Fruit fly (Drosophila melanogaster) whole organism, embryonic: ENCODE results near the gene Scgalpha.

Source experiments
- Asciz ChIP-seq: fragments of 200-800 bp; sonication (Bioruptor generic); optimal IDR thresholded peaks from 2 replicates; lab custom pipeline; 2017; ENCODE audit warnings: missing biosample characterization, mild to moderate bottlenecking, missing genetic modification characterization, missing genetic modification reagents
- CG10431 ChIP-seq: fragments of 200-800 bp; sonication (Bioruptor generic); optimal IDR thresholded peaks from 3 replicates; lab custom pipeline; 2018; ENCODE audit warnings: missing biosample characterization, mild to moderate bottlenecking, missing genetic modification characterization
- CG12155 ChIP-seq: fragments of 200-800 bp; sonication (Bioruptor generic); optimal IDR thresholded peaks from 3 replicates; lab custom pipeline; 2016; ENCODE audit warnings: missing biosample characterization, missing genetic modification characterization
- CG1233 ChIP-seq: fragments of 200-800 bp; sonication (Bioruptor generic); optimal IDR thresholded peaks from 4 replicates; lab custom pipeline; 2018; ENCODE audit warnings: missing biosample characterization, mild to moderate bottlenecking, missing genetic modification characterization
- CG15479 ChIP-seq: fragments of 200-800 bp; sonication (Bioruptor generic); optimal IDR thresholded peaks from 3 replicates; lab custom pipeline; 2019; ENCODE audit warnings: missing biosample characterization, mild to moderate bottlenecking, missing genetic modification characterization, moderate library complexity
- CG15601 ChIP-seq: fragments of 200-800 bp; sonication (Bioruptor generic); optimal IDR thresholded peaks from 3 replicates; lab custom pipeline; 2019; ENCODE audit warnings: missing biosample characterization, mild to moderate bottlenecking, missing genetic modification characterization, moderate library complexity
- CG16815 ChIP-seq: fragments of 200-800 bp; sonication (Bioruptor generic); optimal IDR thresholded peaks from 3 replicates; lab custom pipeline; 2017; ENCODE audit warnings: missing biosample characterization, mild to moderate bottlenecking, missing genetic modification characterization
- CG2712 ChIP-seq: fragments of 200-800 bp; optimal IDR thresholded peaks from 3 replicates; lab custom pipeline; 2019; ENCODE audit warnings: missing biosample characterization, mild to moderate bottlenecking, missing genetic modification characterization, moderate library complexity
- CG34422 ChIP-seq: fragments of 200-800 bp; sonication (Bioruptor generic); IDR thresholded peaks from 3 replicates; pipeline ENCODE4 v1.3.6; 2022; ENCODE audit warnings: missing biosample characterization, missing genetic modification characterization
- CG6689 ChIP-seq: fragments of 200-800 bp; sonication (Bioruptor generic); IDR thresholded peaks from 2 replicates; pipeline ENCODE4 v1.3.6; 2022; ENCODE audit warnings: missing biosample characterization, missing genetic modification characterization
- CG8359 ChIP-seq: fragments of 200-800 bp; sonication (Bioruptor generic); optimal IDR thresholded peaks from 2 replicates; lab custom pipeline; 2017; ENCODE audit warnings: missing biosample characterization, mild to moderate bottlenecking, missing genetic modification characterization, borderline replicate concordance
- CG9437 ChIP-seq: fragments of 200-800 bp; sonication (Bioruptor generic); optimal IDR thresholded peaks from 2 replicates; lab custom pipeline; 2018; ENCODE audit warnings: missing biosample characterization, mild to moderate bottlenecking, missing genetic modification characterization
- Dbx ChIP-seq: fragments of 200-800 bp; sonication (Bioruptor generic); IDR thresholded peaks from 3 replicates; pipeline ENCODE4 v1.3.6; 2022; ENCODE audit warnings: missing biosample characterization, missing genetic modification characterization
- Dp ChIP-seq: fragments of 200-800 bp; sonication (Bioruptor generic); optimal IDR thresholded peaks from 2 replicates; lab custom pipeline; 2018; ENCODE audit warnings: missing biosample characterization, mild to moderate bottlenecking, missing genetic modification characterization, moderate library complexity
- HLHmδ ChIP-seq: fragments of 200-800 bp; sonication (Bioruptor generic); optimal IDR thresholded peaks from 2 replicates; lab custom pipeline; 2018; ENCODE audit warnings: missing biosample characterization, mild to moderate bottlenecking, missing genetic modification characterization, moderate library complexity
- HmgD ChIP-seq: fragments of 200-800 bp; sonication (Bioruptor generic); optimal IDR thresholded peaks from 3 replicates; lab custom pipeline; 2016; ENCODE audit warnings: missing biosample characterization, missing genetic modification characterization
- Hr51 ChIP-seq, 2 experiments: fragments of 200-800 bp; sonication (Bioruptor generic); optimal IDR thresholded peaks; 2 replicates in 1 of 2; 3 replicates in 1 of 2; lab custom pipeline; 2016 to 2018; ENCODE audit warnings: missing biosample characterization in 2 of 2, missing genetic modification characterization in 2 of 2, mild to moderate bottlenecking in 1 of 2, moderate library complexity in 1 of 2
- Med ChIP-seq: fragments of 200-800 bp; sonication (Bioruptor generic); peaks from one replicate; lab custom pipeline; 2016; ENCODE audit warnings: missing biosample characterization, missing genetic modification characterization, mild to moderate bottlenecking, inconsistent platforms, moderate library complexity
- Nf-YA ChIP-seq: fragments of 200-800 bp; sonication (Bioruptor generic); IDR thresholded peaks from 2 replicates; pipeline ENCODE4 v1.3.6; 2022; ENCODE audit warnings: missing biosample characterization, missing genetic modification characterization
- Sox100B ChIP-seq: fragments of 200-800 bp; sonication (Bioruptor generic); optimal IDR thresholded peaks from 3 replicates; lab custom pipeline; 2018; ENCODE audit warnings: missing biosample characterization, mild to moderate bottlenecking, missing genetic modification characterization
- Sry-β ChIP-seq: fragments of 200-800 bp; sonication (Bioruptor generic); optimal IDR thresholded peaks from 2 replicates; lab custom pipeline; 2018; ENCODE audit warnings: missing biosample characterization, mild to moderate bottlenecking, missing genetic modification characterization, moderate library complexity
- az2 ChIP-seq: fragments of 200-800 bp; sonication (Bioruptor generic); optimal IDR thresholded peaks from 3 replicates; lab custom pipeline; 2016; ENCODE audit warnings: missing biosample characterization, missing genetic modification characterization
- cas ChIP-seq: fragments of 200-800 bp; sonication (Bioruptor generic); IDR thresholded peaks from 2 replicates; pipeline ENCODE4 v1.3.6; 2022; ENCODE audit warnings: missing biosample characterization, missing genetic modification characterization
- chif ChIP-seq, 2 experiments: fragments of 200-800 bp; sonication (Bioruptor generic); optimal IDR thresholded peaks; 3 replicates each; lab custom pipeline; 2016; ENCODE audit warnings: missing biosample characterization in 2 of 2, missing genetic modification characterization in 2 of 2
- dm ChIP-seq: fragments of 200-800 bp; sonication (Bioruptor generic); optimal IDR thresholded peaks from 3 replicates; lab custom pipeline; 2016; ENCODE audit warnings: missing biosample characterization, missing genetic modification characterization
- fd96Cb ChIP-seq: fragments of 200-800 bp; sonication (Bioruptor generic); optimal IDR thresholded peaks from 2 replicates; lab custom pipeline; 2018; ENCODE audit warnings: missing biosample characterization, mild to moderate bottlenecking, missing genetic modification characterization, moderate library complexity
- fru ChIP-seq: fragments of >200 bp; optimal IDR thresholded peaks from 2 replicates; lab custom pipeline; 2017
- grn ChIP-seq: fragments of 200-800 bp; sonication (Bioruptor generic); optimal IDR thresholded peaks from 3 replicates; lab custom pipeline; 2017; ENCODE audit warnings: missing biosample characterization, missing genetic modification characterization
- gsb ChIP-seq: fragments of 200-800 bp; sonication (Bioruptor generic); IDR thresholded peaks from 2 replicates; pipeline ENCODE4 v1.3.6; 2022; ENCODE audit warnings: missing biosample characterization, missing genetic modification characterization
- gsb-n ChIP-seq: fragments of 200-800 bp; sonication (Bioruptor generic); optimal IDR thresholded peaks from 3 replicates; lab custom pipeline; 2018; ENCODE audit warnings: missing biosample characterization, mild to moderate bottlenecking, missing genetic modification characterization
- hb ChIP-seq: fragments of 200-800 bp; sonication (Bioruptor generic); IDR thresholded peaks from 3 replicates; pipeline ENCODE4 v1.3.6; 2022; ENCODE audit warnings: missing biosample characterization, missing genetic modification characterization; ENCODE audit not compliant: partially characterized antibody
- kay ChIP-seq: fragments of 200-800 bp; sonication (Bioruptor generic); optimal IDR thresholded peaks from 2 replicates; lab custom pipeline; 2016; ENCODE audit warnings: missing biosample characterization, missing genetic modification characterization
- lab ChIP-seq: fragments of 200-800 bp; sonication (Bioruptor generic); optimal IDR thresholded peaks from 3 replicates; lab custom pipeline; 2017; ENCODE audit warnings: missing biosample characterization, missing genetic modification characterization, mild to moderate bottlenecking, moderate library complexity, missing genetic modification reagents
- phol ChIP-seq: fragments of 200-800 bp; sonication (Bioruptor generic); optimal IDR thresholded peaks from 3 replicates; lab custom pipeline; 2018; ENCODE audit warnings: missing biosample characterization, mild to moderate bottlenecking, missing genetic modification characterization, moderate library complexity
- prd ChIP-seq, 3 experiments: fragments of >200 bp in 2 of 3; fragments of 200-800 bp in 1 of 3; sonication (Bioruptor generic) in 1 of 3; optimal IDR thresholded peaks in 2 of 3; IDR thresholded peaks in 1 of 3; 2 replicates in 2 of 3; 3 replicates in 1 of 3; pipeline versions ENCODE4 v1.3.6 to Lab custom; 2017 to 2022; ENCODE audit warnings: missing biosample characterization in 1 of 3, missing genetic modification characterization in 1 of 3
- pros ChIP-seq: fragments of 200-800 bp; sonication (Bioruptor generic); optimal IDR thresholded peaks from 3 replicates; lab custom pipeline; 2019; ENCODE audit warnings: missing biosample characterization, mild to moderate bottlenecking, missing genetic modification characterization, moderate library complexity
- row ChIP-seq: fragments of 200-800 bp; sonication (Bioruptor generic); IDR thresholded peaks from 3 replicates; pipeline ENCODE4 v1.3.6; 2022; ENCODE audit warnings: missing biosample characterization, missing genetic modification characterization
- run ChIP-seq: fragments of 200-800 bp; sonication (Bioruptor generic); optimal IDR thresholded peaks from 3 replicates; lab custom pipeline; 2018; ENCODE audit warnings: missing biosample characterization, mild to moderate bottlenecking, missing genetic modification characterization
- slbo ChIP-seq: fragments of 200-800 bp; sonication (Bioruptor generic); IDR thresholded peaks from 2 replicates; pipeline ENCODE4 v1.3.6; 2022; ENCODE audit warnings: missing biosample characterization, missing genetic modification characterization
- sqz ChIP-seq: fragments of 200-800 bp; sonication (Bioruptor generic); optimal IDR thresholded peaks from 3 replicates; lab custom pipeline; 2018; ENCODE audit warnings: missing biosample characterization, mild to moderate bottlenecking, missing genetic modification characterization
- ttk ChIP-seq: fragments of 200-800 bp; sonication (Bioruptor generic); IDR thresholded peaks from 2 replicates; pipeline ENCODE4 v2.1.2; 2022; ENCODE audit warnings: missing biosample characterization, missing genetic modification characterization
- twi ChIP-seq: fragments of 200-800 bp; optimal IDR thresholded peaks from 2 replicates; lab custom pipeline; 2019; ENCODE audit warnings: missing biosample characterization, mild to moderate bottlenecking, missing genetic modification characterization, moderate library complexity
- zen ChIP-seq: fragments of 200-800 bp; sonication (Bioruptor generic); optimal IDR thresholded peaks from 3 replicates; lab custom pipeline; 2018; ENCODE audit warnings: missing biosample characterization, mild to moderate bottlenecking, missing genetic modification characterization, moderate library complexity

The Scgalpha gene

dm6 chr2L:8284913-8285619 lies 18.2 kb upstream of the Scgalpha start (continued):
- TF ChIP-seq phol (tag; lab: Kevin White, UChicago) = peak; percentile 47
- TF ChIP-seq row (GFP tag; lab: Robert Waterston, UW) = 0 out of 3 replicates have a peak, but pooled peaks have one; percentile 14
- TF ChIP-seq CG15601 (tag; lab: Kevin White, UChicago) = peak; percentile 10
- no peak for TF ChIP-seq CG12155 (GFP tag; lab: Kevin White, UChicago)
- no peak for TF ChIP-seq CG6689 (GFP tag; lab: Robert Waterston, UW)
- no peak for TF ChIP-seq dm
- TF ChIP-seq prd (optimal IDR thresholded peaks at IDR 0.05; lab: Kevin White, UChicago) = no peak
- peak; percentile 38; the same call in 1 of the 3 replicates for TF ChIP-seq prd (GFP tag; IDR thresholded peaks at IDR 0.05; lab: Robert Waterston, UW)
- TF ChIP-seq CG16815 (GFP tag; lab: Kevin White, UChicago) = no peak
- no peak for TF ChIP-seq CG9437 (GFP tag; lab: Kevin White, UChicago)
- no peak for TF ChIP-seq kay (GFP tag; lab: Kevin White, UChicago)
- TF ChIP-seq az2 = peak; percentile 6
- no peak for TF ChIP-seq slbo (GFP tag; lab: Robert Waterston, UW)
- TF ChIP-seq Asciz (GFP tag; lab: Kevin White, UChicago) = peak; percentile 58
- peak; percentile 31 for TF ChIP-seq fd96Cb (tag; lab: Kevin White, UChicago)
- TF ChIP-seq sqz (GFP tag; lab: Kevin White, UChicago) = peak; percentile 76
- TF ChIP-seq Sry-β (GFP tag; lab: Kevin White, UChicago) = no peak
- TF ChIP-seq HLHmδ (GFP tag; lab: Kevin White, UChicago) = no peak
- no peak for TF ChIP-seq CG1233 (GFP tag; lab: Kevin White, UChicago)
- TF ChIP-seq CG8359 (GFP tag; lab: Kevin White, UChicago) = no peak
- TF ChIP-seq gsb = no peak
- peak; percentile 34 for TF ChIP-seq CG10431 (GFP tag; lab: Kevin White, UChicago)
- TF ChIP-seq CG15479 (GFP tag; lab: Kevin White, UChicago) = no peak
- TF ChIP-seq, all 482 proteins: peak for 64

DNA sequence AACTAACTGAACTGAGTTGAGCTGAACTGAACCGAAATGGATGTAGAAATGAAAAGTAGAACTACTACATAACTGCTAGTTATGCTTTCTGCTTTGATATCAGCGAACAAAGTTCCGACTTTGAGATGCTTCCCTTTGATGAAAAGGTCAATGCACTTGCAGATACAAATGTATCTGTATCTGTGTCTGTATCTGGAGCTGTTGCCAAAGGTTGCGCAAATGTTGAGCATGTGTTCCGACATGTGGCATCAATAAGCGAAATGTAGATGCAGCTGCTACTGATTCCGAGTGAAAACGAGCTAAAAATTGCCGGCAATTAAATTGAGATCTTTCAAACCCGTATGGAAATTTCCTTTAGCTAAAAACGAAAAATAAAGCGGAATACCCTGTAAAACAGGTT lies 16.6 kb upstream of the Scgalpha start:
- peak; percentile 94 for TF ChIP-seq twi (tag; lab: Kevin White, UChicago)
- TF ChIP-seq cas = no peak
- TF ChIP-seq CG2712 = no peak
- no peak for TF ChIP-seq ttk (GFP tag; lab: Robert Waterston, UW)
- TF ChIP-seq, all 482 proteins: peak for 1

- TF ChIP-seq chif (GFP tag; optimal IDR thresholded peaks at IDR 0.05; lab: Kevin White, UChicago) (no peak), run (tag; lab: Kevin White, UChicago) (no peak), Sox100B (GFP tag; lab: Kevin White, UChicago) (no peak), CG34422 (no peak), Hr51 (GFP tag; optimal IDR thresholded peaks at IDR 0.05; lab: Kevin White, UChicago) (no peak), hb (GFP tag; lab: Robert Waterston, UW) (no peak), pros (peak; percentile 15), fru (lab: Kevin White, UChicago) (no peak), Dbx (GFP tag; lab: Robert Waterston, UW) (no peak), grn (no peak), twi (tag; lab: Kevin White, UChicago) (peak; percentile 71), Dp (GFP tag; lab: Kevin White, UChicago) (no peak), lab (GFP tag; lab: Kevin White, UChicago) (peak; percentile 13), Nf-YA (GFP tag; lab: Robert Waterston, UW) (no peak), Med (GFP tag; lab: Kevin White, UChicago) (peak; percentile 42), zen (tag; lab: Kevin White, UChicago) (no peak), HmgD (no peak), gsb-n (peak; percentile 53)
These were observed 15.1 kb upstream of the Scgalpha start for dm6 chr2L:8288087-8288486.
